Worm (Caenorhabditis elegans): ENCODE data around the gene Y54G2A.52.

DNA sequence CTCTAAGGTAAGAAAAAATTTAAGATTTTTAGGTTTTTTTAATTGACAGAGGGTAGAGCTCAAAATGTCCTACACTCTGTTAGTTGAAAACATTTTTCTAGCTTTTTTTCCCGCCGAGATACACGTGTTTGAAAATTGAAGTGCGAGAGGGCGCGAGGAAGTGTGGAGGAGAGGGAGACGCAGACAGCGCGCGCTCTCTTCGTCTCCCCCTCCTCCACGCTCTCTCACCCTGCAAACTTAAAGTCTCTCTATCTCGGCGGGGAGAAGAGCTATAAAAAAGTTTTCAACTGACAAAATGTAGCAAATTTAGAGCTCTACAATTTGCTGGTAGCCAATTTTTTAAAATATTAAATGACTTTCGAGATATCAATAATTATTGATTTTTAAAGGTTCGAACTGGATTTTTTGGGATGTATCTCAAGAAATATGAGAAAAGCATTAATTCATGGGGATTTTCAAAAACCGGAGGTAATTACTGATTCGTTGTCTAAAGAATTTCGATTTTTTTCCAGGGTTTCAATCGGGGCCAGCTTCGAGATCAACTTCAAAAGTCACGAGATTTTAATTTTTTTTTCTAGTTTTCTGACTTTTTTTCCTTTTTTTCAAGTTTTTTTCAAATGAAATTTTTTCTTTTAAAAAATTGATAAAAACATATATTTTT is 33.3 kb downstream of the Y54G2A.52 start:
- TF ChIP-seq snpc-4 (GFP tag; optimal IDR thresholded peaks at IDR 0.05), result no peak
- no peak for TF ChIP-seq snpc-4 (tag; optimal IDR thresholded peaks at IDR 0.05)
- TF ChIP-seq C17E4.6 (GFP tag; IDR thresholded peaks at IDR 0.05), result no peak

Measured in whole organism, young adult.